Fruit fly (Drosophila melanogaster) whole organism, embryonic: ENCODE data around the gene Atu.

Source experiments
- Adf1 ChIP-seq: fragments of 200-800 bp; sonication (Bioruptor generic); IDR thresholded peaks from 2 replicates; pipeline ENCODE4 v1.3.6; 2022; ENCODE audit warnings: missing biosample characterization, missing genetic modification characterization
- CG10147 ChIP-seq: fragments of 200-800 bp; sonication (Bioruptor generic); optimal IDR thresholded peaks from 2 replicates; lab custom pipeline; 2019; ENCODE audit warnings: missing biosample characterization, mild to moderate bottlenecking, missing genetic modification characterization, moderate library complexity
- CG11085 ChIP-seq: fragments of 200-800 bp; sonication (Bioruptor generic); IDR thresholded peaks from 2 replicates; pipeline ENCODE4 v1.3.6; 2022; ENCODE audit warnings: missing biosample characterization, missing genetic modification characterization
- CG12071 ChIP-seq: fragments of 200-800 bp; sonication (Bioruptor generic); optimal IDR thresholded peaks from 3 replicates; lab custom pipeline; 2018; ENCODE audit warnings: missing biosample characterization, mild to moderate bottlenecking, missing genetic modification characterization
- CG1233 ChIP-seq: fragments of 200-800 bp; sonication (Bioruptor generic); optimal IDR thresholded peaks from 4 replicates; lab custom pipeline; 2018; ENCODE audit warnings: missing biosample characterization, mild to moderate bottlenecking, missing genetic modification characterization
- CG12942 ChIP-seq: fragments of 200-800 bp; sonication (Bioruptor generic); optimal IDR thresholded peaks from 3 replicates; lab custom pipeline; 2016; ENCODE audit warnings: missing biosample characterization, missing genetic modification characterization
- CG13287 ChIP-seq: fragments of 200-800 bp; sonication (Bioruptor generic); IDR thresholded peaks from 2 replicates; pipeline ENCODE4 v1.3.6; 2022; ENCODE audit warnings: missing biosample characterization, missing genetic modification characterization; ENCODE audit not compliant: partially characterized antibody
- CG13894 ChIP-seq: fragments of 200-800 bp; sonication (Bioruptor generic); optimal IDR thresholded peaks from 3 replicates; lab custom pipeline; 2018; ENCODE audit warnings: missing biosample characterization, mild to moderate bottlenecking, missing genetic modification characterization, moderate library complexity
- CG15696 ChIP-seq: fragments of 200-800 bp; sonication (Bioruptor generic); optimal IDR thresholded peaks from 2 replicates; lab custom pipeline; 2019; ENCODE audit warnings: missing biosample characterization, mild to moderate bottlenecking, missing genetic modification characterization, moderate library complexity
- CG17361 ChIP-seq: fragments of 200-800 bp; sonication (Bioruptor generic); IDR thresholded peaks from 3 replicates; pipeline ENCODE4 v1.3.6; 2022; ENCODE audit warnings: missing biosample characterization, missing genetic modification characterization
- CG34224 ChIP-seq: fragments of 200-800 bp; sonication (Bioruptor generic); IDR thresholded peaks from 3 replicates; pipeline ENCODE4 v1.3.6; 2022; ENCODE audit warnings: missing biosample characterization, missing genetic modification characterization; ENCODE audit not compliant: partially characterized antibody
- CG43689 ChIP-seq: fragments of 200-800 bp; sonication (Bioruptor generic); IDR thresholded peaks from 2 replicates; pipeline ENCODE4 v1.3.6; 2022; ENCODE audit warnings: missing biosample characterization, missing genetic modification characterization
- CG4820 ChIP-seq: fragments of 200-800 bp; sonication (Bioruptor generic); optimal IDR thresholded peaks from 3 replicates; lab custom pipeline; 2016; ENCODE audit warnings: missing biosample characterization, missing genetic modification characterization
- CG6254 ChIP-seq: fragments of 200-800 bp; sonication (Bioruptor generic); optimal IDR thresholded peaks from 3 replicates; lab custom pipeline; 2017; ENCODE audit warnings: mild to moderate bottlenecking, missing biosample characterization, missing genetic modification reagents, missing genetic modification characterization
- CG6765 ChIP-seq: fragments of 200-800 bp; sonication (Bioruptor generic); optimal IDR thresholded peaks from 3 replicates; lab custom pipeline; 2017; ENCODE audit warnings: missing biosample characterization, mild to moderate bottlenecking, missing genetic modification characterization
- CG7745 ChIP-seq: fragments of 200-800 bp; sonication (Bioruptor generic); optimal IDR thresholded peaks from 2 replicates; lab custom pipeline; 2018; ENCODE audit warnings: missing biosample characterization, mild to moderate bottlenecking, missing genetic modification characterization, moderate library complexity
- CG8478 ChIP-seq: fragments of >200 bp; optimal IDR thresholded peaks from 2 replicates; lab custom pipeline; 2018
- CG8924 ChIP-seq: fragments of 200-800 bp; optimal IDR thresholded peaks from 3 replicates; lab custom pipeline; 2019; ENCODE audit warnings: missing biosample characterization, mild to moderate bottlenecking, missing genetic modification characterization, moderate library complexity
- CG9797 ChIP-seq: fragments of 200-800 bp; sonication (Bioruptor generic); optimal IDR thresholded peaks from 3 replicates; lab custom pipeline; 2018; ENCODE audit warnings: missing biosample characterization, mild to moderate bottlenecking, missing genetic modification characterization
- D19A ChIP-seq: fragments of 200-800 bp; optimal IDR thresholded peaks from 3 replicates; lab custom pipeline; 2019; ENCODE audit warnings: missing biosample characterization, mild to moderate bottlenecking, missing genetic modification characterization, moderate library complexity
- Dip3 ChIP-seq: fragments of 200-800 bp; sonication (Bioruptor generic); optimal IDR thresholded peaks from 3 replicates; lab custom pipeline; 2016; ENCODE audit warnings: missing biosample characterization, missing genetic modification characterization
- Dp ChIP-seq: fragments of 200-800 bp; sonication (Bioruptor generic); optimal IDR thresholded peaks from 2 replicates; lab custom pipeline; 2018; ENCODE audit warnings: missing biosample characterization, mild to moderate bottlenecking, missing genetic modification characterization, moderate library complexity
- Fer1 ChIP-seq: fragments of 200-800 bp; sonication (Bioruptor generic); optimal IDR thresholded peaks from 2 replicates; lab custom pipeline; 2017; ENCODE audit warnings: missing biosample characterization, mild to moderate bottlenecking, missing genetic modification characterization
- Hr51 ChIP-seq, 2 experiments: fragments of 200-800 bp; sonication (Bioruptor generic); optimal IDR thresholded peaks; 2 replicates in 1 of 2; 3 replicates in 1 of 2; lab custom pipeline; 2016 to 2018; ENCODE audit warnings: missing biosample characterization in 2 of 2, missing genetic modification characterization in 2 of 2, mild to moderate bottlenecking in 1 of 2, moderate library complexity in 1 of 2
- Jarid2 ChIP-seq: fragments of 200-800 bp; sonication (Bioruptor generic); optimal IDR thresholded peaks from 3 replicates; lab custom pipeline; 2017; ENCODE audit warnings: mild to moderate bottlenecking, missing biosample characterization, missing genetic modification reagents, missing genetic modification characterization
- Med ChIP-seq: fragments of 200-800 bp; sonication (Bioruptor generic); peaks from one replicate; lab custom pipeline; 2016; ENCODE audit warnings: missing biosample characterization, missing genetic modification characterization, mild to moderate bottlenecking, inconsistent platforms, moderate library complexity
- Meics ChIP-seq: fragments of 200-800 bp; sonication (Bioruptor generic); optimal IDR thresholded peaks from 2 replicates; lab custom pipeline; 2017; ENCODE audit warnings: missing biosample characterization, mild to moderate bottlenecking, missing genetic modification characterization
- NFAT ChIP-seq: fragments of 200-800 bp; sonication (Bioruptor generic); IDR thresholded peaks from 2 replicates; pipeline ENCODE4 v1.3.6; 2022; ENCODE audit warnings: missing biosample characterization, missing genetic modification characterization
- Neu2 ChIP-seq: fragments of 200-800 bp; sonication (Bioruptor generic); optimal IDR thresholded peaks from 3 replicates; lab custom pipeline; 2016; ENCODE audit warnings: missing biosample characterization, missing genetic modification characterization, borderline replicate concordance
- Nf-YB ChIP-seq: fragments of 200-800 bp; sonication (Bioruptor generic); optimal IDR thresholded peaks from 3 replicates; lab custom pipeline; 2019; ENCODE audit warnings: missing biosample characterization, mild to moderate bottlenecking, missing genetic modification characterization, moderate library complexity
- Nf-YC ChIP-seq: fragments of 200-800 bp; optimal IDR thresholded peaks from 3 replicates; lab custom pipeline; 2019; ENCODE audit warnings: missing biosample characterization, mild to moderate bottlenecking, missing genetic modification characterization, moderate library complexity
- Optix ChIP-seq: fragments of 200-800 bp; sonication (Bioruptor generic); IDR thresholded peaks from 3 replicates; pipeline ENCODE4 v1.3.6; 2022; ENCODE audit warnings: missing biosample characterization, missing genetic modification characterization
- dan ChIP-seq: fragments of 200-800 bp; sonication (Bioruptor generic); IDR thresholded peaks from 2 replicates; pipeline ENCODE4 v1.3.6; 2022; ENCODE audit warnings: missing biosample characterization, missing genetic modification characterization
- dati ChIP-seq: fragments of 200-800 bp; sonication (Bioruptor generic); IDR thresholded peaks from 2 replicates; pipeline ENCODE4 v1.3.6; 2022; ENCODE audit warnings: missing biosample characterization, missing genetic modification characterization
- eyg ChIP-seq: fragments of 200-800 bp; sonication (Bioruptor generic); optimal IDR thresholded peaks from 3 replicates; lab custom pipeline; 2016; ENCODE audit warnings: missing biosample characterization, missing genetic modification characterization
- grn ChIP-seq: fragments of 200-800 bp; sonication (Bioruptor generic); optimal IDR thresholded peaks from 3 replicates; lab custom pipeline; 2017; ENCODE audit warnings: missing biosample characterization, missing genetic modification characterization
- gro ChIP-seq: fragments of 200-800 bp; sonication (Bioruptor generic); optimal IDR thresholded peaks from 2 replicates; lab custom pipeline; 2016; ENCODE audit warnings: missing biosample characterization, missing genetic modification characterization
- jumu ChIP-seq: fragments of 200-800 bp; sonication (Bioruptor generic); optimal IDR thresholded peaks from 3 replicates; lab custom pipeline; 2016; ENCODE audit warnings: missing biosample characterization, missing genetic modification characterization
- kni ChIP-seq: fragments of 200-800 bp; sonication (Bioruptor generic); optimal IDR thresholded peaks from 3 replicates; lab custom pipeline; 2017; ENCODE audit warnings: mild to moderate bottlenecking, missing biosample characterization, missing genetic modification reagents, missing genetic modification characterization
- lab ChIP-seq: fragments of 200-800 bp; sonication (Bioruptor generic); optimal IDR thresholded peaks from 3 replicates; lab custom pipeline; 2017; ENCODE audit warnings: missing biosample characterization, missing genetic modification characterization, mild to moderate bottlenecking, moderate library complexity, missing genetic modification reagents
- lola ChIP-seq, 3 experiments: fragments of >200 bp in 2 of 3; fragments of 200-800 bp in 1 of 3; sonication (Bioruptor generic) in 1 of 3; optimal IDR thresholded peaks; 2 replicates each; lab custom pipeline; 2017 to 2019; ENCODE audit warnings: missing biosample characterization in 3 of 3, missing genetic modification characterization in 3 of 3, mild to moderate bottlenecking in 1 of 3, moderate library complexity in 1 of 3
- mam ChIP-seq: fragments of 200-800 bp; sonication (Bioruptor generic); optimal IDR thresholded peaks from 3 replicates; lab custom pipeline; 2016; ENCODE audit warnings: missing biosample characterization, missing genetic modification characterization
- mirr ChIP-seq: fragments of 200-800 bp; sonication (Bioruptor generic); optimal IDR thresholded peaks from 3 replicates; lab custom pipeline; 2018; ENCODE audit warnings: missing biosample characterization, mild to moderate bottlenecking, missing genetic modification characterization
- onecut ChIP-seq: fragments of 200-800 bp; sonication (Bioruptor generic); IDR thresholded peaks from 2 replicates; pipeline ENCODE4 v1.3.6; 2022; ENCODE audit warnings: missing biosample characterization, missing genetic modification characterization
- p53 ChIP-seq: fragments of 200-800 bp; sonication (Bioruptor generic); optimal IDR thresholded peaks from 2 replicates; lab custom pipeline; 2016; ENCODE audit warnings: missing biosample characterization, missing genetic modification characterization
- peb ChIP-seq: fragments of 200-800 bp; sonication (Bioruptor generic); IDR thresholded peaks from 2 replicates; pipeline ENCODE4 v1.3.6; 2022; ENCODE audit warnings: missing biosample characterization, missing genetic modification characterization
- pfk ChIP-seq: fragments of 200-800 bp; sonication (Bioruptor generic); optimal IDR thresholded peaks from 2 replicates; lab custom pipeline; 2018; ENCODE audit warnings: missing biosample characterization, mild to moderate bottlenecking, missing genetic modification characterization, moderate library complexity
- psq ChIP-seq: fragments of 200-800 bp; sonication (Bioruptor generic); optimal IDR thresholded peaks from 2 replicates; lab custom pipeline; 2017; ENCODE audit warnings: missing biosample characterization, missing genetic modification characterization
- schlank ChIP-seq: fragments of 200-800 bp; sonication (Bioruptor generic); optimal IDR thresholded peaks from 2 replicates; lab custom pipeline; 2018; ENCODE audit warnings: missing biosample characterization, mild to moderate bottlenecking, missing genetic modification characterization
- sim ChIP-seq: fragments of 200-800 bp; sonication (Bioruptor generic); IDR thresholded peaks from 2 replicates; pipeline ENCODE4 v1.3.6; 2022; ENCODE audit warnings: missing biosample characterization, missing genetic modification characterization
- zen ChIP-seq: fragments of 200-800 bp; sonication (Bioruptor generic); optimal IDR thresholded peaks from 3 replicates; lab custom pipeline; 2018; ENCODE audit warnings: missing biosample characterization, mild to moderate bottlenecking, missing genetic modification characterization, moderate library complexity

Gene Atu

DNA sequence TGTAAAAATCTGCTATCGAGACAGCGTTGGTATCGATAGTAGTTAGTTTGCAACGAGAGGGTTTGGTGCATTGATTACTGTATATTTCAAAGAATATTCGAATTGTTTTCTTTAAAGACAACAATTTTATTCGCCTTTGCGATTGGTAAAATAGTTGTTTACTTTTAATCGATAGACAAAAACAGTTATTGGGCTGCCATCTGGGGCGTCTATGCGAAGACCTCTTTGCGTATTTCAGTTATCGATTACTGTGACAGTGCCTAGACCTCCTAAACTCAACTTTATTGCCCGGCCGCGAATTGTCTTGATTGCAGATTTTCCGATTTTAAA lies at the start of gene Atu (continued):
- TF ChIP-seq CG13894 (tag; lab: Kevin White, UChicago) (peak; percentile 17), Optix (GFP tag; lab: Robert Waterston, UW) (no peak), CG15696 (tag; lab: Kevin White, UChicago) (peak; percentile 12), CG43689 (GFP tag; lab: Robert Waterston, UW) (no peak), gro (GFP tag; lab: Kevin White, UChicago) (peak; percentile 25), CG10147 (GFP tag; lab: Kevin White, UChicago) (peak; percentile 38), CG11085 (GFP tag; lab: Robert Waterston, UW) (no peak), sim (GFP tag; lab: Robert Waterston, UW) (no peak), Jarid2 (GFP tag; lab: Kevin White, UChicago) (no peak), dan (GFP tag; lab: Robert Waterston, UW) (no peak), dati (GFP tag; lab: Robert Waterston, UW) (no peak), D19A (tag; lab: Kevin White, UChicago) (peak; percentile 33), eyg (no peak), Nf-YB (GFP tag; lab: Kevin White, UChicago) (no peak), CG6765 (GFP tag; lab: Kevin White, UChicago) (no peak), Dip3 (peak; percentile 2), Fer1 (peak; percentile 3), CG9797 (GFP tag; lab: Kevin White, UChicago) (peak; percentile 19), Hr51 (GFP tag; optimal IDR thresholded peaks at IDR 0.05; lab: Kevin White, UChicago) (peak in 1 of 2 experiments; percentile 3), schlank (tag; lab: Kevin White, UChicago) (no peak), CG8478 (no peak), lola (GFP tag; optimal IDR thresholded peaks at IDR 0.05; lab: Kevin White, UChicago) (peak in 1 of 3 experiments; percentile 34), CG4820 (GFP tag; lab: Kevin White, UChicago) (peak; percentile 61), Meics (GFP tag; lab: Kevin White, UChicago) (peak; percentile 10), Dp (peak; percentile 38), CG34224 (GFP tag; lab: Robert Waterston, UW) (peak; percentile 94), NFAT (GFP tag; lab: Robert Waterston, UW) (no peak), CG17361 (GFP tag; lab: Robert Waterston, UW) (peak; percentile 58; the same call in 2 of the 3 replicates), zen (tag; lab: Kevin White, UChicago) (peak; percentile 26), CG6254 (GFP tag; lab: Kevin White, UChicago) (no peak), lab (GFP tag; lab: Kevin White, UChicago) (no peak), Nf-YC (tag; lab: Kevin White, UChicago) (peak; percentile 52), mam (GFP tag; lab: Kevin White, UChicago) (no peak), CG8924 (peak; percentile 33), onecut (GFP tag; lab: Robert Waterston, UW) (peak; percentile 6; the same call in 1 of the 2 replicates), Med (GFP tag; lab: Kevin White, UChicago) (peak; percentile 91), peb (no peak), grn (no peak), Neu2 (GFP tag; lab: Kevin White, UChicago) (no peak), CG7745 (tag; lab: Kevin White, UChicago) (no peak), CG12071 (no peak), CG13287 (GFP tag; lab: Robert Waterston, UW) (peak; percentile 93), psq (no peak), mirr (GFP tag; lab: Kevin White, UChicago) (no peak), pfk (GFP tag; lab: Kevin White, UChicago) (no peak), jumu (GFP tag; lab: Kevin White, UChicago) (no peak), CG12942 (no peak), Adf1 (GFP tag; lab: Robert Waterston, UW) (no peak), CG1233 (no peak), p53 (GFP tag; lab: Kevin White, UChicago) (no peak), kni (GFP tag; lab: Kevin White, UChicago) (no peak)
